Fruit fly (Drosophila melanogaster) whole organism, embryonic: Measurements from ENCODE around the gene CG3604.

ENCODE experiments used
- Bdp1 ChIP-seq: fragments of 200-800 bp; sonication (Bioruptor generic); optimal IDR thresholded peaks from 3 replicates; lab custom pipeline; 2016; ENCODE audit warnings: missing biosample characterization, missing genetic modification characterization
- CG4707 ChIP-seq: fragments of 200-800 bp; sonication (Bioruptor generic); optimal IDR thresholded peaks from 2 replicates; lab custom pipeline; 2018; ENCODE audit warnings: missing biosample characterization, mild to moderate bottlenecking, missing genetic modification characterization, moderate library complexity
- CG8944 ChIP-seq: fragments of 200-800 bp; sonication (Bioruptor generic); optimal IDR thresholded peaks from 3 replicates; lab custom pipeline; 2016; ENCODE audit warnings: missing biosample characterization, missing genetic modification characterization
- ash1 ChIP-seq: fragments of 200-800 bp; sonication (Bioruptor generic); optimal IDR thresholded peaks from 2 replicates; lab custom pipeline; 2018; ENCODE audit warnings: missing biosample characterization, mild to moderate bottlenecking, missing genetic modification characterization
- bbx ChIP-seq: fragments of 200-800 bp; sonication (Bioruptor generic); IDR thresholded peaks from 2 replicates; pipeline ENCODE4 v1.3.6; 2022; ENCODE audit warnings: missing biosample characterization, missing genetic modification characterization; ENCODE audit not compliant: partially characterized antibody
- esg ChIP-seq: fragments of 200-800 bp; sonication (Bioruptor generic); conservative IDR thresholded peaks from 2 replicates; pipeline ENCODE4 v1.3.6; 2022; ENCODE audit warnings: missing biosample characterization, missing genetic modification characterization
- tup ChIP-seq: fragments of 200-800 bp; sonication (Bioruptor generic); optimal IDR thresholded peaks from 2 replicates; lab custom pipeline; 2016; ENCODE audit warnings: missing biosample characterization, mild to moderate bottlenecking, missing genetic modification characterization, moderate library complexity
- usp ChIP-seq: fragments of >200 bp; optimal IDR thresholded peaks from 2 replicates; lab custom pipeline; 2017; ENCODE audit warnings: missing biosample characterization, missing genetic modification characterization
- zfh1 ChIP-seq: fragments of 200-800 bp; sonication (Bioruptor generic); IDR thresholded peaks from 3 replicates; pipeline ENCODE4 v1.3.6; 2022; ENCODE audit warnings: missing biosample characterization, missing genetic modification characterization

DNA sequence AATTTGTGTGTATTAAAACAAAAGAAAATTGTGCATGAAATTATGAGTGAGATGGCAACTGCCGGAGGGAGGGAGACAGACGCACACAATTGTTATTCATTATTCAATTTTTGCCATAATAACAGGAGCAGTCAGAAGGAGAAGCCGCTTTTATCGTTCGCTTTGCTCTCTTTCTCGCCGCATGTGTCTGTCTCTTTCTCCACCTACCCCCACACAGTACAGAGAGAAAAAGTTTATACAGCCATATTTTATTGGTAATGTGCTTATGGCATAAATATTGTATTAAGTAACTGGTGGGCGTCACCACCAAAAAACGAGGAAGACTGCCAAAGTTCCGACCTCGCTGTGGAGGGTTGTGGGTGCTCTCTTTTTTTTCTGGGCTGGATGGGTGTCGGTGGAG is 15.2 kb downstream of the CG3604 start:
- TF ChIP-seq ash1, result no peak
- TF ChIP-seq zfh1 (GFP tag; lab: Robert Waterston, UW), result no peak
- no peak for TF ChIP-seq bbx (GFP tag; lab: Robert Waterston, UW)
- no peak for TF ChIP-seq tup (GFP tag; lab: Kevin White, UChicago)
- no peak for TF ChIP-seq usp (GFP tag; lab: Kevin White, UChicago)
- no peak for TF ChIP-seq CG8944
- no peak for TF ChIP-seq esg (GFP tag; lab: Robert Waterston, UW)
- TF ChIP-seq CG4707 (GFP tag; lab: Kevin White, UChicago), result no peak
- TF ChIP-seq Bdp1 (GFP tag; lab: Kevin White, UChicago), result no peak
